Fruit fly (Drosophila melanogaster) whole organism, embryonic: ENCODE results near the gene CG11382.
A peak's percentile ranks its signal among the peaks of the same experiment; 100 is the strongest.

ENCODE experiments used
- Atf6 ChIP-seq: fragments of 200-800 bp; sonication (Bioruptor generic); IDR thresholded peaks from 2 replicates; pipeline ENCODE4 v1.3.6; 2022; ENCODE audit warnings: missing biosample characterization, missing genetic modification characterization
- C15 ChIP-seq: fragments of 200-800 bp; sonication (Bioruptor generic); IDR thresholded peaks from 3 replicates; pipeline ENCODE4 v1.3.6; 2022; ENCODE audit warnings: missing biosample characterization, missing genetic modification characterization
- CG10321 ChIP-seq: fragments of 200-800 bp; sonication (Bioruptor generic); IDR thresholded peaks from 2 replicates; pipeline ENCODE4 v1.3.6; 2022; ENCODE audit warnings: missing biosample characterization, missing genetic modification characterization
- CG10565 ChIP-seq: fragments of 200-800 bp; sonication (Bioruptor generic); optimal IDR thresholded peaks from 3 replicates; lab custom pipeline; 2016; ENCODE audit warnings: missing biosample characterization, mild to moderate bottlenecking, missing genetic modification characterization
- CG13296 ChIP-seq: fragments of 200-800 bp; sonication (Bioruptor generic); optimal IDR thresholded peaks from 3 replicates; lab custom pipeline; 2018; ENCODE audit warnings: missing biosample characterization, mild to moderate bottlenecking, missing genetic modification characterization
- CG1602 ChIP-seq: fragments of 200-800 bp; sonication (Bioruptor generic); optimal IDR thresholded peaks from 3 replicates; lab custom pipeline; 2016; ENCODE audit warnings: missing biosample characterization, missing genetic modification characterization
- CG1603 ChIP-seq: fragments of 200-800 bp; sonication (Bioruptor generic); optimal IDR thresholded peaks from 2 replicates; lab custom pipeline; 2019; ENCODE audit warnings: missing biosample characterization, mild to moderate bottlenecking, missing genetic modification characterization, moderate library complexity
- CG17385 ChIP-seq: fragments of 200-800 bp; sonication (Bioruptor generic); optimal IDR thresholded peaks from 3 replicates; lab custom pipeline; 2018; ENCODE audit warnings: missing biosample characterization, mild to moderate bottlenecking, missing genetic modification characterization
- CG17612 ChIP-seq: fragments of 200-800 bp; sonication (Bioruptor generic); IDR thresholded peaks from 2 replicates; pipeline ENCODE4 v1.3.6; 2022; ENCODE audit warnings: missing biosample characterization, missing genetic modification characterization
- CG18619 ChIP-seq: fragments of 200-800 bp; sonication (Bioruptor generic); optimal IDR thresholded peaks from 3 replicates; lab custom pipeline; 2017; ENCODE audit warnings: missing biosample characterization, mild to moderate bottlenecking, missing genetic modification characterization
- CG18764 ChIP-seq: fragments of 200-800 bp; sonication (Bioruptor generic); optimal IDR thresholded peaks from 3 replicates; lab custom pipeline; 2016; ENCODE audit warnings: missing biosample characterization, missing genetic modification characterization
- CG30431 ChIP-seq: fragments of 200-800 bp; sonication (Bioruptor generic); optimal IDR thresholded peaks from 2 replicates; lab custom pipeline; 2017; ENCODE audit warnings: missing biosample characterization, missing genetic modification characterization
- CG33213 ChIP-seq: fragments of 200-800 bp; sonication (Bioruptor generic); optimal IDR thresholded peaks from 3 replicates; lab custom pipeline; 2016; ENCODE audit warnings: missing biosample characterization, missing genetic modification characterization
- CG34376 ChIP-seq: fragments of 200-800 bp; sonication (Bioruptor generic); optimal IDR thresholded peaks from 2 replicates; lab custom pipeline; 2018; ENCODE audit warnings: missing biosample characterization, mild to moderate bottlenecking, missing genetic modification characterization
- CG4282 ChIP-seq: fragments of 200-800 bp; sonication (Bioruptor generic); optimal IDR thresholded peaks from 2 replicates; lab custom pipeline; 2016; ENCODE audit warnings: missing biosample characterization, missing genetic modification characterization
- CG6254 ChIP-seq: fragments of 200-800 bp; sonication (Bioruptor generic); optimal IDR thresholded peaks from 3 replicates; lab custom pipeline; 2017; ENCODE audit warnings: mild to moderate bottlenecking, missing biosample characterization, missing genetic modification reagents, missing genetic modification characterization
- CG6272 ChIP-seq: fragments of 200-800 bp; sonication (Bioruptor generic); IDR thresholded peaks from 2 replicates; pipeline ENCODE4 v1.3.6; 2022; ENCODE audit warnings: missing biosample characterization, missing genetic modification characterization
- CG6813 ChIP-seq: fragments of 200-800 bp; sonication (Bioruptor generic); optimal IDR thresholded peaks from 2 replicates; lab custom pipeline; 2017; ENCODE audit warnings: missing biosample characterization, missing genetic modification characterization, mild to moderate bottlenecking, moderate library complexity, missing genetic modification reagents
- CG8290 ChIP-seq, 3 experiments: fragments of 200-800 bp; sonication (Bioruptor generic); optimal IDR thresholded peaks; 2 replicates each; lab custom pipeline; 2016 to 2019; ENCODE audit warnings: missing biosample characterization in 3 of 3, missing genetic modification characterization in 3 of 3, mild to moderate bottlenecking in 2 of 3, moderate library complexity in 1 of 3
- CG8388 ChIP-seq: fragments of 200-800 bp; sonication (Bioruptor generic); optimal IDR thresholded peaks from 2 replicates; lab custom pipeline; 2019; ENCODE audit warnings: missing biosample characterization, mild to moderate bottlenecking, missing genetic modification characterization, moderate library complexity
- D19A ChIP-seq: fragments of 200-800 bp; optimal IDR thresholded peaks from 3 replicates; lab custom pipeline; 2019; ENCODE audit warnings: missing biosample characterization, mild to moderate bottlenecking, missing genetic modification characterization, moderate library complexity
- Deaf1 ChIP-seq: fragments of 200-800 bp; optimal IDR thresholded peaks from 3 replicates; lab custom pipeline; 2019; ENCODE audit warnings: missing biosample characterization, mild to moderate bottlenecking, missing genetic modification characterization, moderate library complexity
- Lhr ChIP-seq: fragments of 200-800 bp; sonication (Bioruptor generic); optimal IDR thresholded peaks from 3 replicates; lab custom pipeline; 2017; ENCODE audit warnings: mild to moderate bottlenecking, missing biosample characterization, missing genetic modification reagents, missing genetic modification characterization
- Nf-YB ChIP-seq: fragments of 200-800 bp; sonication (Bioruptor generic); optimal IDR thresholded peaks from 3 replicates; lab custom pipeline; 2019; ENCODE audit warnings: missing biosample characterization, mild to moderate bottlenecking, missing genetic modification characterization, moderate library complexity
- Sox100B ChIP-seq: fragments of 200-800 bp; sonication (Bioruptor generic); optimal IDR thresholded peaks from 3 replicates; lab custom pipeline; 2018; ENCODE audit warnings: missing biosample characterization, mild to moderate bottlenecking, missing genetic modification characterization
- Sox102F ChIP-seq: fragments of 200-800 bp; sonication (Bioruptor generic); optimal IDR thresholded peaks from 2 replicates; lab custom pipeline; 2018; ENCODE audit warnings: missing biosample characterization, mild to moderate bottlenecking, missing genetic modification characterization, moderate library complexity
- Sry-β ChIP-seq: fragments of 200-800 bp; sonication (Bioruptor generic); optimal IDR thresholded peaks from 2 replicates; lab custom pipeline; 2018; ENCODE audit warnings: missing biosample characterization, mild to moderate bottlenecking, missing genetic modification characterization, moderate library complexity
- ac ChIP-seq: fragments of 200-800 bp; sonication (Bioruptor generic); optimal IDR thresholded peaks from 3 replicates; lab custom pipeline; 2017; ENCODE audit warnings: missing biosample characterization, mild to moderate bottlenecking, missing genetic modification characterization
- ara ChIP-seq: fragments of 200-800 bp; sonication (Bioruptor generic); IDR thresholded peaks from 2 replicates; pipeline ENCODE4 v1.3.6; 2022; ENCODE audit warnings: missing biosample characterization, missing genetic modification characterization
- chm ChIP-seq: fragments of 200-800 bp; sonication (Bioruptor generic); IDR thresholded peaks from 2 replicates; pipeline ENCODE4 v1.3.6; 2022; ENCODE audit warnings: missing biosample characterization, missing genetic modification characterization
- dimm ChIP-seq: fragments of 200-800 bp; sonication (Bioruptor generic); IDR thresholded peaks from 2 replicates; pipeline ENCODE4 v1.3.6; 2022; ENCODE audit warnings: missing biosample characterization, missing genetic modification characterization
- en ChIP-seq: fragments of 200-800 bp; sonication (Bioruptor generic); optimal IDR thresholded peaks from 2 replicates; lab custom pipeline; 2016; ENCODE audit warnings: missing biosample characterization, missing genetic modification characterization
- gt ChIP-seq: fragments of 200-800 bp; sonication (Bioruptor generic); IDR thresholded peaks from 2 replicates; pipeline ENCODE4 v1.3.6; 2022; ENCODE audit warnings: missing biosample characterization, missing genetic modification characterization
- ham ChIP-seq: fragments of 200-800 bp; sonication (Bioruptor generic); IDR thresholded peaks from 2 replicates; pipeline ENCODE4 v1.3.6; 2022; ENCODE audit warnings: missing biosample characterization, missing genetic modification characterization
- knrl ChIP-seq: fragments of 200-800 bp; sonication (Bioruptor generic); IDR thresholded peaks from 3 replicates; pipeline ENCODE4 v1.3.6; 2022; ENCODE audit warnings: missing biosample characterization, missing genetic modification characterization; ENCODE audit not compliant: partially characterized antibody
- lilli ChIP-seq: fragments of 200-800 bp; sonication (Bioruptor generic); optimal IDR thresholded peaks from 3 replicates; lab custom pipeline; 2016; ENCODE audit warnings: missing biosample characterization, missing genetic modification characterization
- mld ChIP-seq: fragments of 200-800 bp; sonication (Bioruptor generic); IDR thresholded peaks from 3 replicates; pipeline ENCODE4 v1.3.6; 2022; ENCODE audit warnings: missing biosample characterization, missing genetic modification characterization; ENCODE audit not compliant: partially characterized antibody
- nau ChIP-seq: fragments of 200-800 bp; sonication (Bioruptor generic); optimal IDR thresholded peaks from 3 replicates; lab custom pipeline; 2017; ENCODE audit warnings: missing biosample characterization, mild to moderate bottlenecking, missing genetic modification characterization, missing genetic modification reagents
- nerfin-1 ChIP-seq: fragments of 200-800 bp; sonication (Bioruptor generic); optimal IDR thresholded peaks from 3 replicates; lab custom pipeline; 2019; ENCODE audit warnings: missing biosample characterization, mild to moderate bottlenecking, missing genetic modification characterization, moderate library complexity
- pum ChIP-seq: fragments of 200-800 bp; sonication (Bioruptor generic); optimal IDR thresholded peaks from 2 replicates; lab custom pipeline; 2016; ENCODE audit warnings: missing biosample characterization, missing genetic modification characterization
- ranshi ChIP-seq: fragments of 200-800 bp; sonication (Bioruptor generic); IDR thresholded peaks from 2 replicates; pipeline ENCODE4 v1.3.6; 2022; ENCODE audit warnings: missing biosample characterization, missing genetic modification characterization
- scrt ChIP-seq: fragments of 200-800 bp; sonication (Bioruptor generic); optimal IDR thresholded peaks from 2 replicates; lab custom pipeline; 2018; ENCODE audit warnings: missing biosample characterization, mild to moderate bottlenecking, missing genetic modification characterization, moderate library complexity
- sens-2 ChIP-seq: fragments of 200-800 bp; sonication (Bioruptor generic); IDR thresholded peaks from 2 replicates; pipeline ENCODE4 v1.3.6; 2022; ENCODE audit warnings: missing biosample characterization, missing genetic modification characterization
- sna ChIP-seq: fragments of 200-800 bp; sonication (Bioruptor generic); IDR thresholded peaks from 2 replicates; pipeline ENCODE4 v1.3.6; 2022; ENCODE audit warnings: missing biosample characterization, missing genetic modification characterization; ENCODE audit not compliant: partially characterized antibody
- so ChIP-seq: fragments of 200-800 bp; sonication (Bioruptor generic); IDR thresholded peaks from 3 replicates; pipeline ENCODE4 v1.3.6; 2022; ENCODE audit warnings: missing biosample characterization, missing genetic modification characterization
- sr ChIP-seq: fragments of 200-800 bp; sonication (Bioruptor generic); IDR thresholded peaks from 3 replicates; pipeline ENCODE4 v1.3.6; 2022; ENCODE audit warnings: missing biosample characterization, missing genetic modification characterization
- tna ChIP-seq: fragments of 200-800 bp; sonication (Bioruptor generic); IDR thresholded peaks from 2 replicates; pipeline ENCODE4 v1.3.6; 2022; ENCODE audit warnings: missing biosample characterization, missing genetic modification characterization; ENCODE audit not compliant: partially characterized antibody
- vfl ChIP-seq: fragments of 200-800 bp; sonication (Bioruptor generic); optimal IDR thresholded peaks from 2 replicates; lab custom pipeline; 2016; ENCODE audit warnings: missing biosample characterization, missing genetic modification characterization
- zen ChIP-seq: fragments of 200-800 bp; sonication (Bioruptor generic); optimal IDR thresholded peaks from 3 replicates; lab custom pipeline; 2018; ENCODE audit warnings: missing biosample characterization, mild to moderate bottlenecking, missing genetic modification characterization, moderate library complexity
- zfh2 ChIP-seq: fragments of 200-800 bp; sonication (Bioruptor generic); optimal IDR thresholded peaks from 2 replicates; lab custom pipeline; 2016; ENCODE audit warnings: missing biosample characterization, missing genetic modification characterization

Gene CG11382

dm6 chrX:1206437-1206836, 3.3 kb upstream of the CG11382 start, which contains the start of gene CG14624:
TSS of gene CG14624 (plus strand) at chrX:1206737.
- TF ChIP-seq Sox102F (no peak), ac (GFP tag; lab: Kevin White, UChicago) (no peak), CG1602 (GFP tag; lab: Kevin White, UChicago) (no peak), CG6272 (no peak), CG4282 (GFP tag; lab: Kevin White, UChicago) (no peak), zen (tag; lab: Kevin White, UChicago) (no peak), nerfin-1 (tag; lab: Kevin White, UChicago) (no peak), en (no peak), CG10321 (GFP tag; lab: Robert Waterston, UW) (no peak), CG17385 (GFP tag; lab: Kevin White, UChicago) (no peak), so (GFP tag; lab: Robert Waterston, UW) (no peak)
- TF ChIP-seq, all 482 proteins: peak for 0

dm6 chrX:1215000-1215399, 5.2 kb downstream of the CG11382 start, which contains the start of gene CG11398:
TSS of gene CG11398 (minus strand) at chrX:1215156.
- no peak for TF ChIP-seq nau (GFP tag; lab: Kevin White, UChicago)
- TF ChIP-seq CG30431 (GFP tag; lab: Kevin White, UChicago) = no peak
- no peak for TF ChIP-seq CG18764 (GFP tag; lab: Kevin White, UChicago)
- TF ChIP-seq CG8388 (GFP tag; lab: Kevin White, UChicago) = no peak
- peak; percentile 80 for TF ChIP-seq knrl (GFP tag; lab: Robert Waterston, UW)
- TF ChIP-seq tna = peak; percentile 48
- TF ChIP-seq D19A (tag; lab: Kevin White, UChicago) = peak; percentile 5
- TF ChIP-seq sna = peak; percentile 66
- no peak for TF ChIP-seq Atf6 (GFP tag; lab: Robert Waterston, UW)
- TF ChIP-seq sr (GFP tag; lab: Robert Waterston, UW) = no peak
- TF ChIP-seq Sox100B (GFP tag; lab: Kevin White, UChicago) = no peak
- TF ChIP-seq CG13296 (GFP tag; lab: Kevin White, UChicago) = no peak
- no peak for TF ChIP-seq CG10565 (GFP tag; lab: Kevin White, UChicago)
- 0 out of 3 replicates have a peak, but pooled peaks have one; percentile 33 for TF ChIP-seq mld
- no peak for TF ChIP-seq scrt
- TF ChIP-seq Deaf1 = no peak
- TF ChIP-seq CG17612 (GFP tag; lab: Robert Waterston, UW) = no peak
- no peak for TF ChIP-seq CG6813
- TF ChIP-seq dimm (GFP tag; lab: Robert Waterston, UW) = no peak
- no peak for TF ChIP-seq ham (GFP tag; lab: Robert Waterston, UW)
- TF ChIP-seq sens-2 (GFP tag; lab: Robert Waterston, UW) = no peak
- TF ChIP-seq ara (GFP tag; lab: Robert Waterston, UW) = no peak
- TF ChIP-seq gt (GFP tag; lab: Robert Waterston, UW) = no peak
- TF ChIP-seq vfl (GFP tag; lab: Kevin White, UChicago) = no peak
- TF ChIP-seq CG33213 (GFP tag; lab: Kevin White, UChicago) = peak; percentile 55
- TF ChIP-seq Sry-β (GFP tag; lab: Kevin White, UChicago) = no peak
- TF ChIP-seq zfh2 (GFP tag; lab: Kevin White, UChicago) = no peak
- no peak for TF ChIP-seq ranshi (GFP tag; lab: Robert Waterston, UW)
- peak; percentile 18 for TF ChIP-seq Lhr (GFP tag; lab: Kevin White, UChicago)
- no peak for TF ChIP-seq pum (GFP tag; lab: Kevin White, UChicago)
- TF ChIP-seq CG18619 (GFP tag; lab: Kevin White, UChicago) = no peak
- TF ChIP-seq C15 (GFP tag; lab: Robert Waterston, UW) = no peak
- no peak for TF ChIP-seq lilli (GFP tag; lab: Kevin White, UChicago)
- peak; percentile 83 for TF ChIP-seq CG1603 (tag; lab: Kevin White, UChicago)
- no peak for TF ChIP-seq Nf-YB (GFP tag; lab: Kevin White, UChicago)
- no peak for TF ChIP-seq chm (GFP tag; lab: Robert Waterston, UW)
- no peak for TF ChIP-seq CG34376 (GFP tag; lab: Kevin White, UChicago)
- no peak for TF ChIP-seq CG6254
- no peak for TF ChIP-seq CG8290 (GFP tag; optimal IDR thresholded peaks at IDR 0.05; lab: Kevin White, UChicago)
- TF ChIP-seq CG8290 (tag; optimal IDR thresholded peaks at IDR 0.05; lab: Kevin White, UChicago) = no peak
